Worm (Caenorhabditis elegans): ENCODE measurements around the gene grl-4.

Gene grl-4

DNA sequence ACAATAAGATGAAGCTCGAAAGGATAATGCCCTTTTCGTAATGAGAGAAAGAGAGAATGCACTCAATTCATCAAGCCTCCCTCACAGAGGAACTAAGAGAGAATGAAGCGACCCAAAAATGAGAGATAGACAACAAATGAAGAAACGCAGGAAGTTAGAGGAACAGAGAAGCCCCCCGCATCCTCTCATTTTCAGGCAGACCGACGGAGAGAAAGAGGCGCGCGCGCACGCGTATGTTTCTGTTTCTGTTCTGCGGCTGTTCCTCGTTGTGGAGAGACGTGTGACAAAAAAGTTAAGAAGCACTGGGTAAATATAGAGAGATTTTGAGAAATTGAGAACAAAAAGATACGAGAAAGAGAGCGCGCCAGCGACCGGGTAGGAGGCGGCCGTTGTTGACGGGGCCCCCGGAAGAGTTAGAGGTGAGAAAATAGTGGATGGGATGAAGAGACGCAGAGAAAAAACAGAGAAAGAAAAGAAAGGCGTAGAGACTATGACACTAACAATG lies 9.4 kb upstream of the grl-4 start (continued):
- peak; percentile 50 for TF ChIP-seq tbp1 (GFP tag; optimal IDR thresholded peaks at IDR 0.05)
- TF ChIP-seq ZK185.1 (tag; optimal IDR thresholded peaks at IDR 0.05; ENCODE audit: poor library complexity, severe bottlenecking), result peak; percentile 51
- no peak for TF ChIP-seq athp-1 (tag; optimal IDR thresholded peaks at IDR 0.05)
- peak; percentile 91 for TF ChIP-seq dox-1 (GFP tag; IDR thresholded peaks at IDR 0.05)
- TF ChIP-seq ceh-91 (GFP tag; IDR thresholded peaks at IDR 0.05), result no peak
- TF ChIP-seq ztf-22 (GFP tag; optimal IDR thresholded peaks at IDR 0.05), result no peak
- peak; percentile 48 for TF ChIP-seq ztf-18 (tag; optimal IDR thresholded peaks at IDR 0.05)
- peak; percentile 66 for TF ChIP-seq egrh-3 (GFP tag; IDR thresholded peaks at IDR 0.05)

DNA sequence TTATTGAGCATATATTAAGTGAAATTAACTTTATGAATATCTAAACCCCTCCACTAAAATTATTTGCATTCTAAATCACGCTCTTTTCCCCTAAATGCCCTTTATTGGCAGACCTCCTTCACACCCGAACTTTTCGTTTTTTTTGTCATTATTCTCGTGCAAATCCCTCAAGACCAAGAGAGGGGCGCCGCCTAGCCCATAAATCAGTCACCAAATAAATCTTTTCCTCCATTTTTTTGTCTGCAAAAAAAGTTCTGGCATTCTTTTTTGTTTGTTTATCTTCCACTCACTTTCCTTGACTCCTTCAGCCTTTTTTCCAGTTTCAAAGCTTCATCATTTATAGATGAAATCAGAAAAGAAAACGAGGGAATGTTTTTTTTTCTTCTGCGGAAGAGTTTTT lies 8.3 kb upstream of the grl-4 start:
- no peak for TF ChIP-seq hrde-1 (tag; optimal IDR thresholded peaks at IDR 0.05; ENCODE audit: borderline replicate concordance)
- TF ChIP-seq F23B12.7 (tag; optimal IDR thresholded peaks at IDR 0.05; ENCODE audit: insufficient read depth), result no peak
- TF ChIP-seq madf-6 (GFP tag; IDR thresholded peaks at IDR 0.05), result no peak
- TF ChIP-seq dpl-1 (GFP tag; optimal IDR thresholded peaks at IDR 0.05), result no peak
- TF ChIP-seq ceh-91 (GFP tag; IDR thresholded peaks at IDR 0.05), result no peak
- no peak for TF ChIP-seq madf-10 (tag; optimal IDR thresholded peaks at IDR 0.05)
- TF ChIP-seq sptf-2 (GFP tag; optimal IDR thresholded peaks at IDR 0.05), result no peak

DNA sequence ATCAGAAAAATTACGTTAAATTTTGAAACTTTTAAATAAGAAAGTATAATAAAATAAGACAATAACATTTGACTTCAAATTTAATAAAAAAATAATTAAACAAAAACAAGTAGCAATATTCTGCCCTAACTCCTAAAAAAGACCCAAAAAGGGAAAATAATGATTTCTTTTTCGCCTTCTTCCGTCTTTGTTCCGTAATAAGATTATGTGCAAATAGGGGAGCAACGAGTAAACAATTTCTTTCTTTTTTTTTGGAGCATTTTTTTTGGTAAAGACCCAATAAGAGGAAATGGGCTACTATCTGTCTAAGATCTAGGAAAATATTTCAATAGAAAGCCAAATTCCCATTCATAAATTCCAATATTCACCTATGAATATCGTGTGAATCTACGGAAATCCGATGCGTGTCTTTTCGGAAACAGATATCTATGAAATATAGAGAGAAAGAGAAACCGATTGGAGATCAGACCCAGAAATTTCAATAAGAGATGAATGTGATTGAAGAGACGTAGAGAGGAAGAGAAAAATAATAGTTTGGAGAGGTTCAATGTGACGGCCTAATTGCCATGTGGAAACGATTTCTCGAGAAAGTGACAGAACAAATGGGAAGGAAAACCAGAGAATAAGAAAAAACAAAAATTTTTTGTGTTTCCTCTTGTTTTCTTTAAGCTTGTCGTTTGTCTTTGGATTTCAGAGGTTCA lies 7.4 kb upstream of the grl-4 start:
- TF ChIP-seq zfh-2 (GFP tag; conservative IDR thresholded peaks at IDR 0.05) (no peak), nhr-120 (GFP tag; IDR thresholded peaks at IDR 0.05) (no peak), sea-2 (GFP tag; IDR thresholded peaks at IDR 0.05) (no peak), let-526 (GFP tag; IDR thresholded peaks at IDR 0.05) (no peak), xnd-1 (tag; optimal IDR thresholded peaks at IDR 0.05) (no peak), hlh-12 (tag; optimal IDR thresholded peaks at IDR 0.05) (no peak), cebp-2 (GFP tag; IDR thresholded peaks at IDR 0.05) (no peak), sptf-2 (GFP tag; optimal IDR thresholded peaks at IDR 0.05) (no peak), C17E4.6 (GFP tag; IDR thresholded peaks at IDR 0.05) (no peak), ztf-26 (tag; optimal IDR thresholded peaks at IDR 0.05) (peak; percentile 12), hmg-1.2 (GFP tag; IDR thresholded peaks at IDR 0.05) (peak; percentile 8; the same call in 1 of the 2 replicates), B0336.3 (GFP tag; IDR thresholded peaks at IDR 0.05) (no peak), ztf-25 (GFP tag; IDR thresholded peaks at IDR 0.05) (no peak), madf-8 (GFP tag; conservative IDR thresholded peaks at IDR 0.05) (no peak), ztf-28 (GFP tag; IDR thresholded peaks at IDR 0.05) (no peak), rpc-1 (optimal IDR thresholded peaks at IDR 0.05) (no peak), rpc-1 (tag; optimal IDR thresholded peaks at IDR 0.05) (no peak), cebp-1 (GFP tag; IDR thresholded peaks at IDR 0.05) (no peak), cebp-1 (tag; optimal IDR thresholded peaks at IDR 0.05) (peak; percentile 1), madf-10 (tag; optimal IDR thresholded peaks at IDR 0.05) (no peak), tbp1 (GFP tag; optimal IDR thresholded peaks at IDR 0.05) (no peak), snpc-1.1 (tag; optimal IDR thresholded peaks at IDR 0.05; ENCODE audit: insufficient read depth) (no peak), mcd-1 (GFP tag; IDR thresholded peaks at IDR 0.05) (no peak), him-1 (tag; optimal IDR thresholded peaks at IDR 0.05) (no peak)
